Worm (Caenorhabditis elegans) whole organism, early embryonic: ENCODE results near the gene pqn-62.

Experiments
- ama-1 ChIP-seq: fragments of 150-350 bp; optimal IDR thresholded peaks from 2 replicates; lab custom pipeline; 2014
- ceh-36 ChIP-seq: sonication (generic microtip); optimal IDR thresholded peaks from 2 replicates; lab custom pipeline; 2016; ENCODE audit warnings: missing genetic modification characterization, inconsistent platforms, missing compliant biosample characterization
- ets-7 ChIP-seq: sonication (generic microtip); optimal IDR thresholded peaks from 2 replicates; lab custom pipeline; 2016; ENCODE audit warnings: missing genotype, missing genetic modification characterization, missing compliant biosample characterization
- flt-1 ChIP-seq: fragments of 200-800 bp; sonication (Bioruptor generic); IDR thresholded peaks from 2 replicates; pipeline ENCODE4 v1.3.6; 2022; ENCODE audit warnings: missing genetic modification characterization, missing compliant biosample characterization
- hnd-1 ChIP-seq: sonication (generic microtip); optimal IDR thresholded peaks from 2 replicates; lab custom pipeline; 2016; ENCODE audit warnings: missing genetic modification characterization, missing compliant biosample characterization
- pes-1 ChIP-seq: fragments of 200-800 bp; sonication (Bioruptor generic); IDR thresholded peaks from 2 replicates; pipeline ENCODE4 v1.3.6; 2022; ENCODE audit warnings: missing genetic modification reagents, missing genetic modification characterization, missing compliant biosample characterization
- scrt-1 ChIP-seq: fragments of 200-800 bp; sonication (Bioruptor generic); IDR thresholded peaks from 2 replicates; pipeline ENCODE4 v1.3.6; 2022; ENCODE audit warnings: missing genetic modification characterization, missing compliant biosample characterization
- sea-1 ChIP-seq: fragments of 200-800 bp; sonication (Bioruptor generic); conservative IDR thresholded peaks from 2 replicates; pipeline ENCODE4 v1.3.6; 2022; ENCODE audit warnings: missing genetic modification characterization, missing compliant biosample characterization

DNA sequence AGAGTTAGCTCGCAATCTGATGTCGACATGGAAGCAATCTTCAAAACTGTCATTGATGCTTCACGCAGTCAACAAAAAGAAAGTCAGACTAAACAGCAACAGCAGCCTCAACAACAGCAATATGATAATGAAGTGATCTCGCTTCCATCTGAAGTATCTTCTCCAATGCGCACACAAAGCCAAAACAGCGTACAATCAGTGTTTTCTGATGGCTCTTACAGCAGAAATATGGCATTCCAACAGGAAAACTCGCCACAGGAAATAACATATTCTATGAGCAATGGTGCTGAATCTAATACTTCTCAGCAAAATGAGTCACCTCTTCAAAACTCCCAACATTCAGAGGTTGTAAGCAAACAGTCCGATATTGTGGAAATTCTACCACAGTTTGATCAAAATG is 7.0 kb downstream of the pqn-62 start:
- TF ChIP-seq ama-1 (lab: Kevin White, UChicago), result no peak
- TF ChIP-seq hnd-1 (tag; lab: Kevin White, UChicago), result no peak
- no peak for TF ChIP-seq pes-1 (GFP tag; lab: Robert Waterston, UW)
- TF ChIP-seq flt-1 (GFP tag; lab: Robert Waterston, UW), result no peak
- no peak for TF ChIP-seq ceh-36
- no peak for TF ChIP-seq ets-7 (tag; lab: Kevin White, UChicago)
- no peak for TF ChIP-seq sea-1 (GFP tag; lab: Robert Waterston, UW)
- no peak for TF ChIP-seq scrt-1 (GFP tag; lab: Robert Waterston, UW)
